Worm (Caenorhabditis elegans) whole organism, L3 larva: ENCODE results near the gene ugt-15.

Experiments used
- aly-2 ChIP-seq: fragments of 150-350 bp; optimal IDR thresholded peaks from 2 replicates; lab custom pipeline; 2014; ENCODE audit warnings: missing biosample characterization, missing genetic modification characterization
- ama-1 ChIP-seq: fragments of 150-350 bp; optimal IDR thresholded peaks from 2 replicates; lab custom pipeline; 2018
- ceh-9 ChIP-seq: sonication (generic microtip); optimal IDR thresholded peaks from 2 replicates; lab custom pipeline; 2018; ENCODE audit warnings: missing biosample characterization, missing genetic modification characterization
- egl-27 ChIP-seq: sonication (generic microtip); optimal IDR thresholded peaks from 4 replicates; lab custom pipeline; 2017; ENCODE audit warnings: missing biosample characterization, missing genetic modification reagents, missing genetic modification characterization
- elt-1 ChIP-seq: fragments of 150-350 bp; optimal IDR thresholded peaks from 2 replicates; lab custom pipeline; 2014; ENCODE audit warnings: missing biosample characterization, missing genetic modification characterization
- elt-2 ChIP-seq: sonication (generic microtip); optimal IDR thresholded peaks from 2 replicates; lab custom pipeline; 2016; ENCODE audit warnings: missing genetic modification reagents, mild to moderate bottlenecking, missing genetic modification characterization, missing compliant biosample characterization
- lin-15B ChIP-seq: fragments of 150-350 bp; optimal IDR thresholded peaks from 2 replicates; lab custom pipeline; 2014; ENCODE audit warnings: missing biosample characterization, missing genetic modification characterization
- nhr-11 ChIP-seq: fragments of 150-350 bp; optimal IDR thresholded peaks from 2 replicates; lab custom pipeline; 2014; ENCODE audit warnings: missing biosample characterization, missing genetic modification characterization
- nhr-12 ChIP-seq: fragments of 150-350 bp; optimal IDR thresholded peaks from 2 replicates; lab custom pipeline; 2014; ENCODE audit warnings: missing biosample characterization, missing genetic modification characterization
- nhr-76 ChIP-seq: fragments of 150-350 bp; sonication (generic microtip); optimal IDR thresholded peaks from 5 replicates; lab custom pipeline; 2014; ENCODE audit warnings: missing biosample characterization, missing genetic modification characterization
- skn-1 ChIP-seq: fragments of 150-350 bp; optimal IDR thresholded peaks from 2 replicates; lab custom pipeline; 2014; ENCODE audit warnings: missing biosample characterization, missing genetic modification characterization
- tbx-2 ChIP-seq: sonication (generic microtip); optimal IDR thresholded peaks from 2 replicates; lab custom pipeline; 2016; ENCODE audit warnings: mild to moderate bottlenecking, missing genetic modification characterization, missing compliant biosample characterization
- unc-39 ChIP-seq: sonication (generic microtip); optimal IDR thresholded peaks from 4 replicates; lab custom pipeline; 2017; ENCODE audit warnings: missing biosample characterization, missing genetic modification characterization

DNA sequence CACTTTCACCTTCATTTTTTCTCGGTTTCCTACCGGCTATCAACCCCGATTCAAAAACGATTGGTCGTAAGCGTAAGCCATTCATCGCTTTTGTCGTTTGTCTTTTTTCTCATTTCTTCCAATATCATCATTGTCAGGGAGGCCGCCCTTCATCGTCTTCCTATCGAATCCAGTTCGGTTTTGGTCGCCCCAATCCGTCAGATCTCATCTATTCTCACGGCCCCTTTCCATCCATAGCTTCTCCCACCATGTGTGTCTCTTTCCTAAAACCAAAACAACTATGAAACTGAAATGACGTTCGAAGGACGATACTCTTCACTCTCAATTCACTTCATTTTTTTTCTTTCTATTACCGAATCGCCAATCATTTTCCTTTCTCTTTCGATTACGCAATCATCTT, 48.5 kb downstream of the ugt-15 start:
- TF ChIP-seq nhr-12 (tag; lab: Kevin White, UChicago) (no peak), elt-1 (tag; lab: Kevin White, UChicago) (no peak), skn-1 (tag; lab: Kevin White, UChicago) (no peak), aly-2 (no peak), nhr-11 (tag; lab: Kevin White, UChicago) (no peak), lin-15B (tag; lab: Kevin White, UChicago) (no peak), elt-2 (no peak), tbx-2 (tag; lab: Kevin White, UChicago) (no peak), ama-1 (no peak), unc-39 (tag; lab: Kevin White, UChicago) (no peak), egl-27 (tag; lab: Kevin White, UChicago) (no peak), nhr-76 (tag; lab: Kevin White, UChicago) (no peak), ceh-9 (no peak)
